Worm (Caenorhabditis elegans) whole organism, L4 larva: ENCODE data around the gene F09F7.6.
A peak's percentile ranks its signal among the peaks of the same experiment; 100 is the strongest.

Experiments
- D1046.2 ChIP-seq: fragments of 200-800 bp; sonication (Bioruptor generic); IDR thresholded peaks from 2 replicates; pipeline ENCODE4 v1.3.6; 2022; ENCODE audit warnings: missing genetic modification characterization, missing compliant biosample characterization
- F37D6.2 ChIP-seq: sonication (generic microtip); optimal IDR thresholded peaks from 2 replicates; lab custom pipeline; 2016; ENCODE audit warnings: mild to moderate bottlenecking, missing genetic modification characterization, missing compliant biosample characterization
- T20F7.1 ChIP-seq: fragments of 200-800 bp; sonication (Bioruptor generic); optimal IDR thresholded peaks from 2 replicates; lab custom pipeline; 2018; ENCODE audit warnings: mild to moderate bottlenecking, missing genetic modification characterization, missing compliant biosample characterization
- T26A8.4 ChIP-seq: fragments of 200-800 bp; sonication (Bioruptor generic); IDR thresholded peaks from 2 replicates; pipeline ENCODE4 v1.3.6; 2022; ENCODE audit warnings: missing genetic modification characterization, missing compliant biosample characterization
- Y5F2A.4 ChIP-seq: fragments of 200-800 bp; sonication (Bioruptor generic); optimal IDR thresholded peaks from 2 replicates; lab custom pipeline; 2018; ENCODE audit warnings: mild to moderate bottlenecking, missing genetic modification characterization, missing compliant biosample characterization
- Y75B8A.6 ChIP-seq: fragments of 200-800 bp; sonication (Bioruptor generic); IDR thresholded peaks from 2 replicates; pipeline ENCODE4 v1.3.6; 2022; ENCODE audit warnings: missing genetic modification reagents, missing genetic modification characterization, missing compliant biosample characterization
- ama-1 ChIP-seq: fragments of 150-350 bp; optimal IDR thresholded peaks from 2 replicates; lab custom pipeline; 2014; ENCODE audit warnings: inconsistent platforms, mixed read lengths
- arid-1 ChIP-seq: fragments of 200-800 bp; sonication (Bioruptor generic); conservative IDR thresholded peaks from 2 replicates; pipeline ENCODE4 v1.3.6; 2022; ENCODE audit warnings: missing genetic modification reagents, missing genetic modification characterization, missing compliant biosample characterization
- attf-4 ChIP-seq: sonication (generic microtip); optimal IDR thresholded peaks from 3 replicates; lab custom pipeline; 2017; ENCODE audit warnings: missing biosample characterization, missing genetic modification characterization
- ceh-32 ChIP-seq: sonication (generic microtip); optimal IDR thresholded peaks from 2 replicates; lab custom pipeline; 2016; ENCODE audit warnings: mild to moderate bottlenecking, missing genetic modification characterization, missing compliant biosample characterization; ENCODE audit not compliant: poor library complexity
- ceh-44 ChIP-seq: fragments of 200-800 bp; sonication (Bioruptor generic); IDR thresholded peaks from 2 replicates; pipeline ENCODE4 v1.3.6; 2022; ENCODE audit warnings: missing genetic modification reagents, missing genetic modification characterization, missing compliant biosample characterization
- cey-2 ChIP-seq: sonication (generic microtip); optimal IDR thresholded peaks from 3 replicates; lab custom pipeline; 2017; ENCODE audit warnings: missing genetic modification characterization, mild to moderate bottlenecking, missing compliant biosample characterization, antibody characterized with exemption, borderline replicate concordance; ENCODE audit not compliant: insufficient read depth
- ctbp-1 ChIP-seq: fragments of 200-800 bp; sonication (Bioruptor generic); IDR thresholded peaks from 2 replicates; pipeline ENCODE4 v1.3.6; 2022; ENCODE audit warnings: missing genetic modification reagents, missing genetic modification characterization, missing compliant biosample characterization
- daf-16 ChIP-seq, 3 experiments: sonication (generic microtip); optimal IDR thresholded peaks; 2 replicates each; lab custom pipeline; 2016 to 2017; ENCODE audit warnings: missing genetic modification characterization in 3 of 3, missing genetic modification reagents in 3 of 3, mild to moderate bottlenecking in 2 of 3, missing compliant biosample characterization in 2 of 3, missing biosample characterization in 1 of 3, moderate library complexity in 1 of 3
- dpl-1 ChIP-seq: fragments of 150-350 bp; optimal IDR thresholded peaks from 2 replicates; lab custom pipeline; 2014; ENCODE audit warnings: missing biosample characterization, missing genetic modification reagents, missing genetic modification characterization
- duxl-1 ChIP-seq: sonication (generic microtip); optimal IDR thresholded peaks from 2 replicates; lab custom pipeline; 2016; ENCODE audit warnings: mild to moderate bottlenecking, missing genetic modification characterization, moderate library complexity, missing compliant biosample characterization; ENCODE audit not compliant: poor library complexity
- dve-1 ChIP-seq: sonication (generic microtip); optimal IDR thresholded peaks from 2 replicates; lab custom pipeline; 2017; ENCODE audit warnings: antibody characterized with exemption, mild to moderate bottlenecking, missing genetic modification characterization, missing compliant biosample characterization; ENCODE audit not compliant: insufficient read depth
- hmg-1.1 ChIP-seq: fragments of 200-800 bp; sonication (Bioruptor generic); IDR thresholded peaks from 2 replicates; pipeline ENCODE4 v1.3.6; 2022; ENCODE audit warnings: missing genetic modification reagents, missing genetic modification characterization, missing compliant biosample characterization
- jun-1 ChIP-seq: fragments of 150-350 bp; optimal IDR thresholded peaks from 2 replicates; lab custom pipeline; 2014; ENCODE audit warnings: missing biosample characterization, missing genetic modification reagents, missing genetic modification characterization
- lin-29 ChIP-seq: fragments of 200-800 bp; sonication (Bioruptor generic); IDR thresholded peaks from 2 replicates; pipeline ENCODE4 v1.3.6; 2022; ENCODE audit warnings: missing genetic modification reagents, missing genetic modification characterization, missing compliant biosample characterization
- lir-3 ChIP-seq: sonication (generic microtip); optimal IDR thresholded peaks from 2 replicates; lab custom pipeline; 2016; ENCODE audit warnings: mild to moderate bottlenecking, missing genetic modification characterization, missing compliant biosample characterization
- lsy-2 ChIP-seq, 2 experiments: fragments of 150-350 bp in 1 of 2; sonication (generic microtip) in 1 of 2; optimal IDR thresholded peaks; 2 replicates each; lab custom pipeline; 2014 to 2017; ENCODE audit warnings: missing biosample characterization in 2 of 2, missing genetic modification characterization in 2 of 2
- madf-9 ChIP-seq: fragments of 200-800 bp; sonication (Bioruptor generic); conservative IDR thresholded peaks from 2 replicates; pipeline ENCODE4 v1.3.6; 2022; ENCODE audit warnings: missing genetic modification reagents, missing genetic modification characterization, missing compliant biosample characterization
- mdl-1 ChIP-seq, 2 experiments: fragments of 150-350 bp in 1 of 2; sonication (generic microtip) in 1 of 2; optimal IDR thresholded peaks; 2 replicates each; lab custom pipeline; 2014 to 2017; ENCODE audit warnings: missing biosample characterization in 2 of 2, missing genetic modification characterization in 2 of 2
- mdt-29 ChIP-seq: fragments of 200-800 bp; sonication (Bioruptor generic); IDR thresholded peaks from 2 replicates; pipeline ENCODE4 v1.3.6; 2022; ENCODE audit warnings: missing genetic modification reagents, missing genetic modification characterization, missing compliant biosample characterization
- mep-1 ChIP-seq: fragments of 150-350 bp; sonication (generic microtip); optimal IDR thresholded peaks from 3 replicates; lab custom pipeline; 2014; ENCODE audit warnings: missing biosample characterization, missing genetic modification characterization
- mxl-3 ChIP-seq: fragments of 200-800 bp; sonication (Bioruptor generic); optimal IDR thresholded peaks from 2 replicates; lab custom pipeline; 2018; ENCODE audit warnings: mild to moderate bottlenecking, missing genetic modification characterization, missing compliant biosample characterization
- nhr-11 ChIP-seq: fragments of 150-350 bp; optimal IDR thresholded peaks from 2 replicates; lab custom pipeline; 2014; ENCODE audit warnings: missing biosample characterization, missing genetic modification characterization
- nhr-41 ChIP-seq: fragments of 200-800 bp; sonication (Bioruptor generic); IDR thresholded peaks from 2 replicates; pipeline ENCODE4 v1.3.6; 2022; ENCODE audit warnings: missing genetic modification reagents, missing genetic modification characterization, missing compliant biosample characterization
- nhr-6 ChIP-seq: fragments of 150-350 bp; optimal IDR thresholded peaks from 2 replicates; lab custom pipeline; 2014; ENCODE audit warnings: missing biosample characterization, missing genetic modification characterization
- nhr-77 ChIP-seq: fragments of 150-350 bp; optimal IDR thresholded peaks from 2 replicates; lab custom pipeline; 2014; ENCODE audit warnings: missing biosample characterization, missing genetic modification characterization
- php-3 ChIP-seq: fragments of 200-800 bp; sonication (Bioruptor generic); IDR thresholded peaks from 2 replicates; pipeline ENCODE4 v1.3.6; 2022; ENCODE audit warnings: missing genetic modification reagents, missing genetic modification characterization, missing compliant biosample characterization
- pqm-1 ChIP-seq: sonication (generic microtip); optimal IDR thresholded peaks from 2 replicates; lab custom pipeline; 2017; ENCODE audit warnings: missing biosample characterization, missing genetic modification characterization
- sdz-12 ChIP-seq: fragments of 200-800 bp; sonication (Bioruptor generic); optimal IDR thresholded peaks from 2 replicates; lab custom pipeline; 2018; ENCODE audit warnings: mild to moderate bottlenecking, missing genetic modification characterization, missing compliant biosample characterization
- snpc-1.2 ChIP-seq: fragments of 200-800 bp; sonication (Bioruptor generic); IDR thresholded peaks from 2 replicates; pipeline ENCODE4 v1.3.6; 2022; ENCODE audit warnings: missing genetic modification reagents, missing genetic modification characterization, missing compliant biosample characterization
- snpc-4 ChIP-seq: fragments of 150-350 bp; optimal IDR thresholded peaks from 2 replicates; lab custom pipeline; 2014; ENCODE audit warnings: missing biosample characterization, missing genetic modification characterization
- tra-1 ChIP-seq: fragments of 200-800 bp; sonication (Bioruptor generic); IDR thresholded peaks from 2 replicates; pipeline ENCODE4 v1.3.6; 2022; ENCODE audit warnings: missing genetic modification reagents, missing genetic modification characterization, missing compliant biosample characterization
- unc-130 ChIP-seq: sonication (generic microtip); optimal IDR thresholded peaks from 2 replicates; lab custom pipeline; 2016; ENCODE audit warnings: missing genetic modification reagents, missing genetic modification characterization, missing compliant biosample characterization
- unc-39 ChIP-seq: sonication (generic microtip); optimal IDR thresholded peaks from 2 replicates; lab custom pipeline; 2017; ENCODE audit warnings: missing biosample characterization, missing genetic modification characterization
- unc-62 ChIP-seq, 3 experiments: fragments of 150-350 bp in 1 of 3; sonication (generic microtip); optimal IDR thresholded peaks in 2 of 3; peaks in 1 of 3; 1 replicate in 1 of 3; 2 replicates in 2 of 3; lab custom pipeline; 2014 to 2017; ENCODE audit warnings: missing biosample characterization in 3 of 3, missing genetic modification characterization in 3 of 3, missing genetic modification reagents in 3 of 3, missing genotype in 1 of 3
- vab-7 ChIP-seq: fragments of 200-800 bp; sonication (Bioruptor generic); IDR thresholded peaks from 2 replicates; pipeline ENCODE4 v1.3.6; 2022; ENCODE audit warnings: missing genetic modification reagents, missing genetic modification characterization, missing compliant biosample characterization
- zfp-2 ChIP-seq: sonication (generic microtip); optimal IDR thresholded peaks from 2 replicates; lab custom pipeline; 2016; ENCODE audit warnings: mild to moderate bottlenecking, missing genetic modification characterization, missing compliant biosample characterization
- zfp-3 ChIP-seq: fragments of 200-800 bp; sonication (Bioruptor generic); conservative IDR thresholded peaks from 2 replicates; pipeline ENCODE4 v1.3.6; 2022; ENCODE audit warnings: missing genetic modification reagents, missing genetic modification characterization, missing compliant biosample characterization
- zip-11 ChIP-seq: fragments of 200-800 bp; sonication (Bioruptor generic); IDR thresholded peaks from 2 replicates; pipeline ENCODE4 v1.3.6; 2022; ENCODE audit warnings: missing genetic modification characterization, missing compliant biosample characterization
- ztf-11 ChIP-seq: fragments of 150-350 bp; optimal IDR thresholded peaks from 2 replicates; lab custom pipeline; 2014; ENCODE audit warnings: missing biosample characterization, missing genetic modification characterization

The F09F7.6 gene

DNA sequence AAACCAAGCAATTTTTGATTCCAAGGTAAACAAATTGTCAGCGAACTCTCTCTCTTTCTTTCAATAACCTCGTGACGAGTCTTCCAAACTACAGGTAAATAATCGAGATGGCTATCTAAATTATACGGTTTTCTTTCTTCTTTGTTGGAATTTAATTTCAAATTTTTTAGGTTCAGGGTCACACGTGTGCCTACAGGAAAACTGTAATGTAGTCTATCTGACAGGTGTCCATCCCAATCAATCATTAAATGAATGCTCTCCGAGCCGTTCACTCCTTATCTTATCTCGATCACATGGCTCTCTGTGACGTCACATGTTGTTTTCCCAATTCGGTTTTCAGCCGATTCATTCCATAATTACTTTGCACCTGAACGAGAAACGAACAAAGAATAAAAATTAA is 1.2 kb upstream of the F09F7.6 start (continued):
- TF ChIP-seq arid-1 (GFP tag; lab: Robert Waterston, UW): no peak
- TF ChIP-seq nhr-41 (GFP tag; lab: Robert Waterston, UW): no peak
- no peak for TF ChIP-seq attf-4 (tag; lab: Kevin White, UChicago)
- no peak for TF ChIP-seq zfp-2 (tag; lab: Kevin White, UChicago)
- no peak for TF ChIP-seq jun-1 (tag; lab: Kevin White, UChicago)
- TF ChIP-seq madf-9 (GFP tag; lab: Robert Waterston, UW): no peak
- no peak for TF ChIP-seq ceh-44 (GFP tag; lab: Robert Waterston, UW)

DNA sequence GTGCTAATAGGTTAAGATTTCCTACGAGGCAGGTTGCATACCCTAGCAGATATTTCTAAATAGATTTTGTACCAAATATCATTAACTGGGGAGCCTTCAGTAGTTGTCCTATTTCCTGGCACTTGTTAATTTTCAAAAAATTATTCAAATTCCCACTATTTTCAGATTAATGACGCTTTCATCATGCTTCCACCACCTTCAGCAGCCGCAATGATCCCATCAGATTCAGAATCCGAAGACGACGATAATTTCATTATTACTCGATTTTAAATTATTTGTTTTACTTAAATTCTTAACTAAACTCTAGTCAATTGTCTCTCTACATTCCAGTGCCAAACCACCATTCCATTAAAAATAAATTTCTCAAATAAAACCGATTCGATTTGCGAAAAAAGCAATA is 1.1 kb downstream of the F09F7.6 start:
- TF ChIP-seq unc-62 (GFP tag; optimal IDR thresholded peaks at IDR 0.05 in 1 of 2; lab: Kevin White, UChicago) (no peak), unc-62 (tag; optimal IDR thresholded peaks at IDR 0.05; lab: Kevin White, UChicago) (no peak), mxl-3 (no peak), nhr-11 (no peak), nhr-6 (tag; lab: Kevin White, UChicago) (peak; percentile 22), F37D6.2 (tag; lab: Kevin White, UChicago) (no peak), ctbp-1 (GFP tag; lab: Robert Waterston, UW) (no peak), unc-39 (tag; lab: Kevin White, UChicago) (no peak), duxl-1 (no peak), tra-1 (0 out of 2 replicates have a peak, but pooled peaks have one; percentile 20), dpl-1 (GFP tag; lab: Kevin White, UChicago) (no peak), zip-11 (GFP tag; lab: Robert Waterston, UW) (no peak), nhr-77 (tag; lab: Kevin White, UChicago) (peak; percentile 35), mdt-29 (GFP tag; lab: Robert Waterston, UW) (peak; percentile 43; the same call in 1 of the 2 replicates), php-3 (GFP tag; lab: Robert Waterston, UW) (0 out of 2 replicates have a peak, but pooled peaks have one; percentile 38), lin-29 (GFP tag; lab: Robert Waterston, UW) (no peak), T26A8.4 (GFP tag; lab: Robert Waterston, UW) (peak; percentile 47; the same call in 1 of the 2 replicates), mdl-1 (tag; optimal IDR thresholded peaks at IDR 0.05; lab: Kevin White, UChicago) (no peak), ama-1 (peak; percentile 60), lsy-2 (tag; optimal IDR thresholded peaks at IDR 0.05; lab: Kevin White, UChicago) (peak in 1 of 2 experiments; percentile 7), Y75B8A.6 (GFP tag; lab: Robert Waterston, UW) (no peak), snpc-1.2 (GFP tag; lab: Robert Waterston, UW) (0 out of 2 replicates have a peak, but pooled peaks have one; percentile 28), vab-7 (0 out of 2 replicates have a peak, but pooled peaks have one; percentile 6), daf-16 (GFP tag; optimal IDR thresholded peaks at IDR 0.05; lab: Kevin White, UChicago) (no peak), daf-16 (tag; optimal IDR thresholded peaks at IDR 0.05; lab: Kevin White, UChicago) (peak; percentile 46), lir-3 (tag; lab: Kevin White, UChicago) (no peak), zfp-3 (GFP tag; lab: Robert Waterston, UW) (peak; percentile 90), T20F7.1 (peak; percentile 12), Y5F2A.4 (GFP tag; lab: Kevin White, UChicago) (no peak), mep-1 (peak; percentile 53), cey-2 (no peak), pqm-1 (no peak), ceh-32 (no peak), dve-1 (tag; lab: Kevin White, UChicago) (peak; percentile 62), ztf-11 (tag; lab: Kevin White, UChicago) (no peak), unc-130 (no peak), snpc-4 (tag; lab: Kevin White, UChicago) (no peak), sdz-12 (GFP tag; lab: Kevin White, UChicago) (peak; percentile 74), hmg-1.1 (GFP tag; lab: Robert Waterston, UW) (no peak), zfp-2 (tag; lab: Kevin White, UChicago) (no peak), D1046.2 (GFP tag; lab: Robert Waterston, UW) (no peak)
- TF ChIP-seq, all 104 proteins: peak for 16
